Worm (Caenorhabditis elegans): Measurements from ENCODE around the gene cec-5.
A peak's percentile ranks its signal among the peaks of the same experiment; 100 is the strongest.

cec-5 gene

DNA sequence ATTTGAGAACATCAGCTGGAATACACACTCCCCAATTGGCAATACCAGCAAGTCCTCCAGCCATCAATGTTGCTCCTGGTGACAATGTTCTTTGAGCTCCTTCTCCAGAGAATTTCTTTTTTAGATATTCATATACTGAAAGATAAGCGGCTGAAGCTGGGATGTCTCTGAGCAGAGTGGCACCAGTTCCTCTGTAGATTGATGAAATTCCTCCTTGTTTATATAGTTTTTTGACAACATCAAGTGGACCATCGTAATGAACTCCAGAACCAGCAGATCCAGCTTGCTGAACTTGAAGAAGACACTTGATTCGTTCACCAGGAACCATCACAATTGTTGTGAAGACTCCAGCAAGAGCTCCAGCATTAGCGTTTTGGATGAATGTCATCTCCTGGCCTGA is 27.8 kb downstream of the cec-5 start:
- TF ChIP-seq snu-23 (GFP tag; optimal IDR thresholded peaks at IDR 0.05) (no peak), nhr-90 (tag; optimal IDR thresholded peaks at IDR 0.05; ENCODE audit: poor library complexity) (no peak), mef-2 (tag; optimal IDR thresholded peaks at IDR 0.05) (no peak), nhr-47 (tag; optimal IDR thresholded peaks at IDR 0.05) (no peak), egl-13 (tag; optimal IDR thresholded peaks at IDR 0.05) (no peak), unc-30 (tag; optimal IDR thresholded peaks at IDR 0.05) (no peak)

DNA sequence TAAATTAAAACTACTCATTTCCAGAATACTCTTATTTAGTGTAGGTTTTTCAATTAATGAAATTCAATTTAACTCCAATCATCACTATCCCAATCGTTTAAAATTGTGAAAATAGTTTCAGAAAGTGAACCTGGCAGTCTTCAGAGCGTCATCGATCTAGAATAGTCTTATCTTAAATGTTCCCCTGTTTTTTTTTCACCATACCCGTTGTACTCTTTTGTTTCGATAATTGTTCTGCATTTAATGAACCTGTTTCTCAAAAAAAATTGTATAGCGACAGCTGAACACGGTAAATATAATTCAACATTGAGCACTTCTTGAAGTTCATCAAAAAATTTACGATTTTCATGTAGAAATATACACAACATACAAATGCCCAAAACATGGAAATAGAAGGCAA is 28.7 kb downstream of the cec-5 start:
- TF ChIP-seq mep-1 (tag; optimal IDR thresholded peaks at IDR 0.05) (no peak), sox-4 (tag; optimal IDR thresholded peaks at IDR 0.05) (no peak), fkh-8 (tag; optimal IDR thresholded peaks at IDR 0.05) (no peak), lsy-2 (tag; optimal IDR thresholded peaks at IDR 0.05) (no peak), Y116A8C.19 (tag; optimal IDR thresholded peaks at IDR 0.05; ENCODE audit: borderline replicate concordance) (no peak), lin-14 (GFP tag; optimal IDR thresholded peaks at IDR 0.05) (no peak), hlh-17 (GFP tag; optimal IDR thresholded peaks at IDR 0.05; ENCODE audit: borderline replicate concordance) (no peak)

DNA sequence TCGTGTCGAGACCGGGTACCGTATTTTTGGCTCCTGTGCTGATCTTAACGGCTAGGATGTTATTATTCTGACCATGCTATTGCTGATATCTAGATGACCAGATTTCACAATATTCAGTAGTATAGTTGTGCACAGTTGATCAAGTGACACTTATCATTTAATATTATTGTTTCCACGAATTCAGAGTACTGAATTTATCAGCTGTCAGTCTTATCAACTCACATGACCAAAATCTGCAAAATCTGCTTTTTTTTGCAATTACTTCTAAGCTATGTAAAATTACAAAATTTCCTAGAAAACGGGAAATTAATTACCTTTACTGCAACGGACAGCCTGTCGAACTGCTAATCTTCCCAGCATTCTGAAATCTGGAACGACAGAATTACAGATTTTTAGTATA is 29.5 kb downstream of the cec-5 start, which contains the start of gene pam-1:
pam-1 (minus strand) TSS at position 368 of the 400 bp plus-strand sequence.
- no peak for TF ChIP-seq efl-3 (GFP tag; optimal IDR thresholded peaks at IDR 0.05)
- peak; percentile 23 for TF ChIP-seq nhr-71 (tag; optimal IDR thresholded peaks at IDR 0.05)
- TF ChIP-seq irx-1 (tag; optimal IDR thresholded peaks at IDR 0.05): no peak
- peak; percentile 87 for TF ChIP-seq hlh-4 (tag; optimal IDR thresholded peaks at IDR 0.05)

ce11 chrIV:7549844-7550243 is 30.1 kb downstream of the cec-5 start:
- TF ChIP-seq lin-35 (GFP tag; optimal IDR thresholded peaks at IDR 0.05): peak; percentile 22 to 53
- peak; percentile 84 for TF ChIP-seq lin-14 (GFP tag; optimal IDR thresholded peaks at IDR 0.05)
- TF ChIP-seq lsy-2 (tag; optimal IDR thresholded peaks at IDR 0.05): peak in 1 of 2 experiments; percentile 31
- peak; percentile 27 for TF ChIP-seq snu-23 (GFP tag; optimal IDR thresholded peaks at IDR 0.05)
- peak; percentile 20 for TF ChIP-seq lin-15B (tag; optimal IDR thresholded peaks at IDR 0.05)
- TF ChIP-seq nhr-71 (tag; optimal IDR thresholded peaks at IDR 0.05): peak; percentile 0
- TF ChIP-seq ets-5 (GFP tag; IDR thresholded peaks at IDR 0.05): no peak
- TF ChIP-seq jun-1 (tag; optimal IDR thresholded peaks at IDR 0.05): no peak
- TF ChIP-seq skn-1 (tag; optimal IDR thresholded peaks at IDR 0.05): peak; percentile 89
- TF ChIP-seq mdl-1 (tag; optimal IDR thresholded peaks at IDR 0.05): peak in 1 of 2 experiments; percentile 29
- peak; percentile 47 for TF ChIP-seq C16A3.4 (tag; optimal IDR thresholded peaks at IDR 0.05)
- no peak for TF ChIP-seq nhr-85 (tag)
- TF ChIP-seq ceh-82 (tag; optimal IDR thresholded peaks at IDR 0.05): peak in 1 of 3 experiments; percentile 36
- TF ChIP-seq rnt-1 (tag; optimal IDR thresholded peaks at IDR 0.05): peak; percentile 34
- peak in 2 of 3 experiments; percentile 25 to 32 for TF ChIP-seq dpl-1 (GFP tag; optimal IDR thresholded peaks at IDR 0.05)
- TF ChIP-seq efl-1 (optimal IDR thresholded peaks at IDR 0.05): peak; percentile 13 to 46
- peak in 1 of 2 experiments; percentile 45 for TF ChIP-seq efl-1 (GFP tag; optimal IDR thresholded peaks at IDR 0.05 in 1 of 2)
- TF ChIP-seq F16B12.6 (tag; optimal IDR thresholded peaks at IDR 0.05): peak; percentile 29
- TF ChIP-seq dsc-1 (tag; optimal IDR thresholded peaks at IDR 0.05): no peak

DNA sequence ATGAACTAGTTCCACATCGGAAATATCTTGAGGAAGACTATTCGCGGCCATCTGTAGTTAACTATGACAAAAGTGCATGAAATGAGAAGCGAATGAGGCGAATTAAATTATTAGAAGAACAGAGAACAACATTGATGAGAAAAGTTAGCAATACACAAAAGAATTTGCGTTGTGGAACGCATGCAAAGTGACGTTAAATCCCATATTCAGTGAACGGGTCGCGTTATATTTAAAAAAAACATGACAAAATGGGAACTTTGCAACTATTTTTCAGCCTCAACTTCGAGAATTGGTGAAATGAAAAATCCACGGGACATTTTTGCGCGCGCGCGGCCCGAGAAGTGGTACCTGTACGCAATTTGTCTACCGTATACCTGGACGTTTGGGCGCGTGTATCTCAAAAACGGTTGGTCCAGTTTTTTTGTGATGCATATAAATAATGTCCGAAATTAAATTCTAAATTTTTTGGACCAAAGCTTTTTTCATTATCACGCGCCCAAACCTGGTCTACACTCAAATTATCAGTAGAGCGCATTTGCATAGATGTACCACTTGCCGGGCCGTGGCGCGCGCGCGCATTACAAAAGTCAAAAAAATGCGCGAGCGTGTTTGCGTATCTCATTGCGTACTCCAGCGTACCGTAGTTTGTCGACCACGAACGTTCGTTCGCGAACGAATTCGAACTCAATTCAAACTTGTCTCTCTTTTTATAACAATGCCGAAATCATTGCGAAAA is 31.9 kb downstream of the cec-5 start, which contains the start of the genes cdd-2 and oef-1:
cdd-2 (minus strand) TSS at position 51 of the 736 bp plus-strand sequence.
oef-1 (plus strand) TSS at position 575 of the 736 bp plus-strand sequence.
- TF ChIP-seq blmp-1 (tag; optimal IDR thresholded peaks at IDR 0.05) (no peak), lin-13 (GFP tag; optimal IDR thresholded peaks at IDR 0.05) (no peak), snpc-4 (tag; optimal IDR thresholded peaks at IDR 0.05) (no peak), grh-1 (GFP tag; IDR thresholded peaks at IDR 0.05) (no peak), lin-15B (tag; optimal IDR thresholded peaks at IDR 0.05) (no peak), unc-86 (tag; optimal IDR thresholded peaks at IDR 0.05) (no peak), unc-130 (tag; optimal IDR thresholded peaks at IDR 0.05) (no peak), lir-3 (tag; optimal IDR thresholded peaks at IDR 0.05; ENCODE audit: poor library complexity) (no peak), nhr-90 (tag; optimal IDR thresholded peaks at IDR 0.05; ENCODE audit: poor library complexity) (no peak), elt-2 (tag; optimal IDR thresholded peaks at IDR 0.05) (no peak), egl-13 (tag; optimal IDR thresholded peaks at IDR 0.05) (no peak), nhr-20 (tag; optimal IDR thresholded peaks at IDR 0.05) (no peak), nhr-77 (tag; optimal IDR thresholded peaks at IDR 0.05) (no peak), egl-27 (tag; optimal IDR thresholded peaks at IDR 0.05) (no peak)
